Worm (Caenorhabditis elegans): ENCODE results near the gene srx-88.

Gene srx-88

ce11 chrV:11583212-11583611 is at the start of gene srx-88:
Gene srx-88, plus strand, starts transcription at chrV:11583512.
- TF ChIP-seq F49E8.2 (tag; optimal IDR thresholded peaks at IDR 0.05; ENCODE audit: insufficient read depth) = no peak

ce11 chrV:11534495-11535189 is 48.7 kb upstream of the srx-88 start:
- TF ChIP-seq hlh-12 (tag; optimal IDR thresholded peaks at IDR 0.05) (no peak), nfya-1 (tag; optimal IDR thresholded peaks at IDR 0.05; ENCODE audit: borderline replicate concordance, insufficient read depth) (no peak), sea-2 (GFP tag; IDR thresholded peaks at IDR 0.05) (0 out of 2 replicates have a peak, but pooled peaks have one; percentile 7), cebp-1 (GFP tag; IDR thresholded peaks at IDR 0.05) (no peak), cebp-1 (tag; optimal IDR thresholded peaks at IDR 0.05) (peak; percentile 33), B0261.1 (tag; optimal IDR thresholded peaks at IDR 0.05) (no peak), lin-35 (GFP tag; optimal IDR thresholded peaks at IDR 0.05) (peak in 1 of 3 experiments; percentile 22), nhr-80 (tag; optimal IDR thresholded peaks at IDR 0.05) (peak; percentile 85), ceh-100 (GFP tag; IDR thresholded peaks at IDR 0.05) (no peak), rcor-1 (GFP tag; IDR thresholded peaks at IDR 0.05) (peak; percentile 14; the same call in 1 of the 2 replicates), ama-1 (optimal IDR thresholded peaks at IDR 0.05) (no peak), ama-1 (GFP tag; optimal IDR thresholded peaks at IDR 0.05) (peak in 1 of 2 experiments; percentile 4), ets-4 (GFP tag; optimal IDR thresholded peaks at IDR 0.05) (peak; percentile 30), lsy-27 (tag; optimal IDR thresholded peaks at IDR 0.05; ENCODE audit: borderline replicate concordance, insufficient read depth) (peak; percentile 2), xnd-1 (tag; optimal IDR thresholded peaks at IDR 0.05) (no peak)

- no peak for TF ChIP-seq egl-44 (GFP tag; IDR thresholded peaks at IDR 0.05)
- TF ChIP-seq ztf-26 (tag; optimal IDR thresholded peaks at IDR 0.05) = peak; percentile 47
- no peak for TF ChIP-seq sea-2 (GFP tag; IDR thresholded peaks at IDR 0.05)
- no peak for TF ChIP-seq ztf-22 (GFP tag; optimal IDR thresholded peaks at IDR 0.05)
- no peak for TF ChIP-seq bed-1 (GFP tag; IDR thresholded peaks at IDR 0.05)
- no peak for TF ChIP-seq die-1 (tag; optimal IDR thresholded peaks at IDR 0.05)
- no peak for TF ChIP-seq madf-10 (tag; optimal IDR thresholded peaks at IDR 0.05)
- no peak for TF ChIP-seq F57A8.1 (GFP tag; optimal IDR thresholded peaks at IDR 0.05)
- TF ChIP-seq snpc-4 (GFP tag; optimal IDR thresholded peaks at IDR 0.05) = no peak
- TF ChIP-seq snpc-4 (tag; optimal IDR thresholded peaks at IDR 0.05) = peak in 1 of 4 experiments; percentile 33
- TF ChIP-seq B0336.3 (GFP tag; IDR thresholded peaks at IDR 0.05) = peak; percentile 9; the same call in 1 of the 2 replicates
- peak; percentile 55 for TF ChIP-seq Y53G8AR.9 (GFP tag; conservative IDR thresholded peaks at IDR 0.05)
- TF ChIP-seq athp-1 (tag; optimal IDR thresholded peaks at IDR 0.05) = no peak
- no peak for TF ChIP-seq egrh-3 (GFP tag; IDR thresholded peaks at IDR 0.05)
- no peak for TF ChIP-seq egl-18 (GFP tag; IDR thresholded peaks at IDR 0.05)
- peak in 1 of 3 experiments; percentile 47 for TF ChIP-seq lin-35 (GFP tag; optimal IDR thresholded peaks at IDR 0.05)
- no peak for TF ChIP-seq nfya-2 (GFP tag; IDR thresholded peaks at IDR 0.05)
- 0 out of 2 replicates have a peak, but pooled peaks have one; percentile 22 for TF ChIP-seq zfh-2 (GFP tag; conservative IDR thresholded peaks at IDR 0.05)
- peak; percentile 86 for TF ChIP-seq nhr-80 (tag; optimal IDR thresholded peaks at IDR 0.05)
- TF ChIP-seq dox-1 (GFP tag; IDR thresholded peaks at IDR 0.05) = peak; percentile 33; the same call in 1 of the 2 replicates
- no peak for TF ChIP-seq unc-130 (GFP tag; optimal IDR thresholded peaks at IDR 0.05)
- TF ChIP-seq hmg-1.2 (GFP tag; IDR thresholded peaks at IDR 0.05) = peak; percentile 16; the same call in 1 of the 2 replicates
- no peak for TF ChIP-seq ets-4 (GFP tag; optimal IDR thresholded peaks at IDR 0.05)
- TF ChIP-seq hlh-12 (tag; optimal IDR thresholded peaks at IDR 0.05) = no peak
- TF ChIP-seq atf-7 (tag; optimal IDR thresholded peaks at IDR 0.05) = no peak
Observed at ce11 chrV:11535504-11536062, 47.7 kb upstream of the srx-88 start.

Measured in whole organism, young adult.